Fruit fly (Drosophila melanogaster) whole organism, embryonic: ENCODE measurements around the gene Ir21a.

ENCODE experiments used
- Antp ChIP-seq: fragments of 200-800 bp; sonication (Bioruptor generic); optimal IDR thresholded peaks from 3 replicates; lab custom pipeline; 2016; ENCODE audit warnings: missing biosample characterization, missing genetic modification characterization
- Asciz ChIP-seq: fragments of 200-800 bp; sonication (Bioruptor generic); optimal IDR thresholded peaks from 2 replicates; lab custom pipeline; 2017; ENCODE audit warnings: missing biosample characterization, mild to moderate bottlenecking, missing genetic modification characterization, missing genetic modification reagents
- CG10209 ChIP-seq: fragments of 200-800 bp; sonication (Bioruptor generic); optimal IDR thresholded peaks from 3 replicates; lab custom pipeline; 2017; ENCODE audit warnings: missing biosample characterization, mild to moderate bottlenecking, missing genetic modification characterization, missing genetic modification reagents
- CG10366 ChIP-seq: fragments of 200-800 bp; sonication (Bioruptor generic); IDR thresholded peaks from 2 replicates; pipeline ENCODE4 v1.3.6; 2022; ENCODE audit warnings: missing biosample characterization, missing genetic modification characterization
- CG10979 ChIP-seq: fragments of 200-800 bp; sonication (Bioruptor generic); optimal IDR thresholded peaks from 2 replicates; lab custom pipeline; 2018; ENCODE audit warnings: missing biosample characterization, mild to moderate bottlenecking, missing genetic modification characterization, moderate library complexity
- CG11093 ChIP-seq: fragments of 200-800 bp; sonication (Bioruptor generic); IDR thresholded peaks from 3 replicates; pipeline ENCODE4 v1.3.6; 2022; ENCODE audit warnings: missing biosample characterization, missing genetic modification characterization
- CG11456 ChIP-seq: fragments of 200-800 bp; sonication (Bioruptor generic); IDR thresholded peaks from 3 replicates; pipeline ENCODE4 v1.3.6; 2022; ENCODE audit warnings: missing biosample characterization, missing genetic modification characterization
- CG11723 ChIP-seq: fragments of 200-800 bp; sonication (Bioruptor generic); optimal IDR thresholded peaks from 2 replicates; lab custom pipeline; 2017; ENCODE audit warnings: missing biosample characterization, mild to moderate bottlenecking, missing genetic modification characterization
- CG12659 ChIP-seq: fragments of 200-800 bp; sonication (Bioruptor generic); optimal IDR thresholded peaks from 3 replicates; lab custom pipeline; 2017; ENCODE audit warnings: mild to moderate bottlenecking, missing biosample characterization, missing genetic modification reagents, missing genetic modification characterization
- CG2202 ChIP-seq: fragments of 200-800 bp; sonication (Bioruptor generic); optimal IDR thresholded peaks from 2 replicates; lab custom pipeline; 2018; ENCODE audit warnings: missing biosample characterization, mild to moderate bottlenecking, missing genetic modification characterization
- CG4282 ChIP-seq: fragments of 200-800 bp; sonication (Bioruptor generic); optimal IDR thresholded peaks from 2 replicates; lab custom pipeline; 2016; ENCODE audit warnings: missing biosample characterization, missing genetic modification characterization
- CG4424 ChIP-seq: fragments of 200-800 bp; sonication (Bioruptor generic); optimal IDR thresholded peaks from 3 replicates; lab custom pipeline; 2016; ENCODE audit warnings: missing biosample characterization, missing genetic modification characterization
- CG4730 ChIP-seq: fragments of 200-800 bp; sonication (Bioruptor generic); IDR thresholded peaks from 2 replicates; pipeline ENCODE4 v1.3.6; 2022; ENCODE audit warnings: missing biosample characterization, missing genetic modification characterization
- CG7839 ChIP-seq: fragments of 200-800 bp; sonication (Bioruptor generic); optimal IDR thresholded peaks from 3 replicates; lab custom pipeline; 2018; ENCODE audit warnings: missing biosample characterization, mild to moderate bottlenecking, missing genetic modification characterization, moderate library complexity
- CTCF ChIP-seq: fragments of 200-800 bp; sonication (Bioruptor generic); optimal IDR thresholded peaks from 2 replicates; lab custom pipeline; 2017; ENCODE audit warnings: missing biosample characterization, mild to moderate bottlenecking, missing genetic modification characterization, moderate library complexity
- Dad ChIP-seq: fragments of 200-800 bp; sonication (Bioruptor generic); optimal IDR thresholded peaks from 3 replicates; lab custom pipeline; 2016; ENCODE audit warnings: missing biosample characterization, missing genetic modification characterization
- E2f2 ChIP-seq: fragments of 200-800 bp; sonication (Bioruptor generic); IDR thresholded peaks from 2 replicates; pipeline ENCODE4 v1.3.6; 2022; ENCODE audit warnings: missing biosample characterization, missing genetic modification characterization
- Ets97D ChIP-seq: fragments of 200-800 bp; sonication (Bioruptor generic); optimal IDR thresholded peaks from 3 replicates; lab custom pipeline; 2016; ENCODE audit warnings: missing biosample characterization, missing genetic modification characterization
- Fer1 ChIP-seq: fragments of 200-800 bp; sonication (Bioruptor generic); optimal IDR thresholded peaks from 2 replicates; lab custom pipeline; 2017; ENCODE audit warnings: missing biosample characterization, mild to moderate bottlenecking, missing genetic modification characterization
- Fer3 ChIP-seq: fragments of 200-800 bp; sonication (Bioruptor generic); optimal IDR thresholded peaks from 2 replicates; lab custom pipeline; 2018; ENCODE audit warnings: missing biosample characterization, mild to moderate bottlenecking, missing genetic modification characterization, moderate library complexity
- HLHmδ ChIP-seq: fragments of 200-800 bp; sonication (Bioruptor generic); optimal IDR thresholded peaks from 2 replicates; lab custom pipeline; 2018; ENCODE audit warnings: missing biosample characterization, mild to moderate bottlenecking, missing genetic modification characterization, moderate library complexity
- Hsf ChIP-seq: fragments of 200-800 bp; sonication (Bioruptor generic); optimal IDR thresholded peaks from 3 replicates; lab custom pipeline; 2016; ENCODE audit warnings: missing biosample characterization, missing genetic modification characterization
- Mad ChIP-seq: fragments of 200-800 bp; sonication (Bioruptor generic); optimal IDR thresholded peaks from 2 replicates; lab custom pipeline; 2016; ENCODE audit warnings: missing biosample characterization, missing genetic modification characterization
- Meics ChIP-seq: fragments of 200-800 bp; sonication (Bioruptor generic); optimal IDR thresholded peaks from 2 replicates; lab custom pipeline; 2017; ENCODE audit warnings: missing biosample characterization, mild to moderate bottlenecking, missing genetic modification characterization
- Mrtf ChIP-seq: fragments of 200-800 bp; sonication (Bioruptor generic); IDR thresholded peaks from 3 replicates; pipeline ENCODE4 v1.3.6; 2022; ENCODE audit warnings: missing biosample characterization, missing genetic modification characterization
- Myb ChIP-seq: fragments of 200-800 bp; sonication (Bioruptor generic); optimal IDR thresholded peaks from 2 replicates; lab custom pipeline; 2016; ENCODE audit warnings: missing biosample characterization, missing genetic modification characterization
- Neu2 ChIP-seq: fragments of 200-800 bp; sonication (Bioruptor generic); optimal IDR thresholded peaks from 3 replicates; lab custom pipeline; 2016; ENCODE audit warnings: missing biosample characterization, missing genetic modification characterization, borderline replicate concordance
- Rfx ChIP-seq: fragments of 200-800 bp; sonication (Bioruptor generic); IDR thresholded peaks from 2 replicates; pipeline ENCODE4 v1.3.6; 2022; ENCODE audit warnings: missing biosample characterization, missing genetic modification characterization
- Usf ChIP-seq: fragments of 200-800 bp; sonication (Bioruptor generic); optimal IDR thresholded peaks from 2 replicates; lab custom pipeline; 2017; ENCODE audit warnings: missing genotype, missing biosample characterization, missing genetic modification characterization
- amos ChIP-seq: fragments of 200-800 bp; sonication (Bioruptor generic); IDR thresholded peaks from 2 replicates; pipeline ENCODE4 v1.3.6; 2022; ENCODE audit warnings: missing biosample characterization, missing genetic modification characterization; ENCODE audit not compliant: partially characterized antibody
- az2 ChIP-seq: fragments of 200-800 bp; sonication (Bioruptor generic); optimal IDR thresholded peaks from 3 replicates; lab custom pipeline; 2016; ENCODE audit warnings: missing biosample characterization, missing genetic modification characterization
- chm ChIP-seq: fragments of 200-800 bp; sonication (Bioruptor generic); IDR thresholded peaks from 2 replicates; pipeline ENCODE4 v1.3.6; 2022; ENCODE audit warnings: missing biosample characterization, missing genetic modification characterization
- chn ChIP-seq: fragments of 200-800 bp; sonication (Bioruptor generic); optimal IDR thresholded peaks from 2 replicates; lab custom pipeline; 2016; ENCODE audit warnings: missing biosample characterization, missing genetic modification characterization
- da ChIP-seq: fragments of 200-800 bp; sonication (Bioruptor generic); optimal IDR thresholded peaks from 2 replicates; lab custom pipeline; 2016; ENCODE audit warnings: missing biosample characterization, missing genetic modification characterization
- dati ChIP-seq: fragments of 200-800 bp; sonication (Bioruptor generic); IDR thresholded peaks from 2 replicates; pipeline ENCODE4 v1.3.6; 2022; ENCODE audit warnings: missing biosample characterization, missing genetic modification characterization
- ewg ChIP-seq: fragments of 200-800 bp; sonication (Bioruptor generic); optimal IDR thresholded peaks from 3 replicates; lab custom pipeline; 2017; ENCODE audit warnings: mild to moderate bottlenecking, missing biosample characterization, missing genetic modification reagents, missing genetic modification characterization
- fd64A ChIP-seq: fragments of 200-800 bp; sonication (Bioruptor generic); optimal IDR thresholded peaks from 3 replicates; lab custom pipeline; 2018; ENCODE audit warnings: missing biosample characterization, mild to moderate bottlenecking, missing genetic modification characterization
- lov ChIP-seq, 2 experiments: fragments of 200-800 bp in 1 of 2; fragments of >200 bp in 1 of 2; sonication (Bioruptor generic) in 1 of 2; IDR thresholded peaks in 1 of 2; optimal IDR thresholded peaks in 1 of 2; 2 replicates in 1 of 2; 3 replicates in 1 of 2; pipeline versions ENCODE4 v1.3.6 to Lab custom; 2017 to 2022; ENCODE audit warnings: missing biosample characterization in 1 of 2, missing genetic modification characterization in 1 of 2
- nerfin-1 ChIP-seq: fragments of 200-800 bp; sonication (Bioruptor generic); optimal IDR thresholded peaks from 3 replicates; lab custom pipeline; 2019; ENCODE audit warnings: missing biosample characterization, mild to moderate bottlenecking, missing genetic modification characterization, moderate library complexity
- pnt ChIP-seq: fragments of 200-800 bp; sonication (Bioruptor generic); optimal IDR thresholded peaks from 3 replicates; lab custom pipeline; 2016; ENCODE audit warnings: missing biosample characterization, missing genetic modification characterization
- repo ChIP-seq: fragments of 200-800 bp; sonication (Bioruptor generic); optimal IDR thresholded peaks from 2 replicates; lab custom pipeline; 2016; ENCODE audit warnings: missing biosample characterization, missing genetic modification characterization
- seq ChIP-seq: fragments of 200-800 bp; sonication (Bioruptor generic); IDR thresholded peaks from 2 replicates; pipeline ENCODE4 v1.3.6; 2022; ENCODE audit warnings: missing biosample characterization, missing genetic modification characterization
- sr ChIP-seq: fragments of 200-800 bp; sonication (Bioruptor generic); IDR thresholded peaks from 3 replicates; pipeline ENCODE4 v1.3.6; 2022; ENCODE audit warnings: missing biosample characterization, missing genetic modification characterization
- tna ChIP-seq: fragments of 200-800 bp; sonication (Bioruptor generic); IDR thresholded peaks from 2 replicates; pipeline ENCODE4 v1.3.6; 2022; ENCODE audit warnings: missing biosample characterization, missing genetic modification characterization; ENCODE audit not compliant: partially characterized antibody
- twi ChIP-seq: fragments of 200-800 bp; optimal IDR thresholded peaks from 2 replicates; lab custom pipeline; 2019; ENCODE audit warnings: missing biosample characterization, mild to moderate bottlenecking, missing genetic modification characterization, moderate library complexity
- zfh2 ChIP-seq: fragments of 200-800 bp; sonication (Bioruptor generic); optimal IDR thresholded peaks from 2 replicates; lab custom pipeline; 2016; ENCODE audit warnings: missing biosample characterization, missing genetic modification characterization

Gene Ir21a

DNA sequence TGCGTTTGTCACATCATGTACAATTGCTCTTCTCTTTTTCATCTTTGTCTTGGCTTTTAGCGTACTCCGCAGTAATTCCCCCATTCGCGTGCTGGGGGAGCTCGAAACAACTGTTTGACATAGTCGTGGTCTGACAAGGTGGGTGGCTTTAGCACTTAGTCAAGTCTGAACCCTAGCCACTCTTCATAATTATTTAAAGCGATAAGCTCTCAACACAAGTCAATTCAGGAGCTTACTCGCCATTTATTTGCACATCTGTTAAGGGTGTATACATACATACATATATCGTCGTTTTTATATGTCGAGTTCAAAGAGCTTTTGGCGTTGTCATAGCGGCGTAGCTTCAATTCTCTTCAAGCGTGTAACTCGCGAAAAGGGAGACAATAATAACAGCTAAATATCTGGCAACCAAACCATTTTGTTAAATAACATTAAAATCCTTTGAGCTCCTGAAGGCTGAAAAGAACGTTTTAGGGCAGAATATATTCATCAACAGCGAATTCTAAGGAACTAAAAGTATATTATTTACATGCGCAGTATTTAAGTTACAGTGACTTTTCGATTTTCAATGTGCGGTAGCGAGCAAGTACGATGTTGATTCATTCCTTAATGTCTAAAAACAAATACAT, 48.9 kb upstream of the Ir21a start (continued):
- no peak for TF ChIP-seq da (GFP tag; lab: Kevin White, UChicago)
- TF ChIP-seq CG11093 = no peak
- TF ChIP-seq Asciz (GFP tag; lab: Kevin White, UChicago) = no peak
- TF ChIP-seq dati (GFP tag; lab: Robert Waterston, UW) = no peak
- TF ChIP-seq, all 482 proteins: peak for 15

DNA sequence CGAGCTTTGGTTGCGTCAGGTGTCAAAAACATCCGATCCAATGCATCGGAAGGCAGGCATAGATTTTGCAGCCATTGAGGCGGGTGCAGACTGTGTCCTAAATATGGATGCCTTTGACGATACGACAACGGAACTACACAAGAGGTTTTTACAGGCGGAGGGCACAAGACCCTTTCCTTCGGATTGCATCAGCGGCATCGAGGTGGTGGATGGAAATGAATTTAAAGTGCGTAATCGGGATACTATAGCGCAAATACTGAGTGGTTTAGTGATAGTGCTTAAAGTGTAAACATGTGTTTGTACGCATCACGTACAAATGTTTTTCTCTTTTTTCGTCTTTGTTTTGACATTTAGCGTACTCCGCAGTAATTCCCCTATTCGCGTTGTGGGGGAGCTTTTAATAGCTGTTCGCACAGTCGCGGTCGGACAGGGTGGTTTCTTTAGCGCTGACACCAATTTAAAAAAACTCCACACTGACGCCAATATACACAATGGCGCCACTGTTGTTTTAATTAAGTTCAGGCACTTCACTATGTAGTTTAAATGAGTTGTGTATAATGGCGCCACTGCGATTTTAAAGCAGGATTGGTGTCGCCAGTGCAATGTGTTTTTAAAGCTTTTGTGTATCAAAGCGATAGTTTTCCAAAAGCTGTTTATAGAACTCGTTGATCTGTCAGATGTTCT, 47.9 kb upstream of the Ir21a start:
- TF ChIP-seq Fer1 (GFP tag; lab: Kevin White, UChicago) (peak; percentile 35), CG10979 (tag; lab: Kevin White, UChicago) (no peak), Dad (GFP tag; lab: Kevin White, UChicago) (peak; percentile 30), CG10366 (GFP tag; lab: Robert Waterston, UW) (peak; percentile 94), pnt (no peak), Meics (GFP tag; lab: Kevin White, UChicago) (peak; percentile 41), CG11456 (GFP tag; lab: Robert Waterston, UW) (no peak; the same call in 1 of the 3 replicates), Ets97D (GFP tag; lab: Kevin White, UChicago) (peak; percentile 75), Fer3 (tag; lab: Kevin White, UChicago) (peak; percentile 34), amos (GFP tag; lab: Robert Waterston, UW) (peak; percentile 68; the same call in 1 of the 2 replicates), lov (optimal IDR thresholded peaks at IDR 0.05; lab: Kevin White, UChicago) (no peak), lov (GFP tag; IDR thresholded peaks at IDR 0.05; lab: Robert Waterston, UW) (peak; percentile 63; the same call in 1 of the 3 replicates), Hsf (GFP tag; lab: Kevin White, UChicago) (peak; percentile 18), az2 (peak; percentile 55), CG12659 (GFP tag; lab: Kevin White, UChicago) (peak; percentile 30), repo (GFP tag; lab: Kevin White, UChicago) (peak; percentile 3), Antp (peak; percentile 51), chn (GFP tag; lab: Kevin White, UChicago) (peak; percentile 56), Rfx (GFP tag; lab: Robert Waterston, UW) (peak; percentile 80; the same call in 1 of the 2 replicates), Mrtf (peak; percentile 64; the same call in 2 of the 3 replicates), seq (0 out of 2 replicates have a peak, but pooled peaks have one; percentile 56), HLHmδ (GFP tag; lab: Kevin White, UChicago) (no peak), Usf (GFP tag; lab: Kevin White, UChicago) (no peak), CG7839 (tag; lab: Kevin White, UChicago) (peak; percentile 36), twi (tag; lab: Kevin White, UChicago) (no peak), CG10209 (GFP tag; lab: Kevin White, UChicago) (peak; percentile 31), chm (GFP tag; lab: Robert Waterston, UW) (peak; percentile 29; the same call in 1 of the 2 replicates), fd64A (GFP tag; lab: Kevin White, UChicago) (no peak), CG11723 (GFP tag; lab: Kevin White, UChicago) (no peak), sr (GFP tag; lab: Robert Waterston, UW) (no peak; the same call in 2 of the 3 replicates), zfh2 (GFP tag; lab: Kevin White, UChicago) (peak; percentile 59), tna (peak; percentile 57; the same call in 1 of the 2 replicates), E2f2 (peak; percentile 72), ewg (GFP tag; lab: Kevin White, UChicago) (peak; percentile 69), Myb (GFP tag; lab: Kevin White, UChicago) (peak; percentile 42), Mad (GFP tag; lab: Kevin White, UChicago) (peak; percentile 18), Neu2 (GFP tag; lab: Kevin White, UChicago) (no peak), nerfin-1 (no peak), CG2202 (tag; lab: Kevin White, UChicago) (no peak), CG4282 (GFP tag; lab: Kevin White, UChicago) (peak; percentile 59), CTCF (GFP tag; lab: Kevin White, UChicago) (peak; percentile 99), CG4730 (peak; percentile 45; the same call in 1 of the 2 replicates), Asciz (GFP tag; lab: Kevin White, UChicago) (peak; percentile 24), CG4424 (peak; percentile 16)
